Worm (Caenorhabditis elegans): ENCODE data around the gene F17C11.6.

- TF ChIP-seq B0310.2 (tag; optimal IDR thresholded peaks at IDR 0.05) (no peak), ama-1 (optimal IDR thresholded peaks at IDR 0.05) (no peak), flt-1 (GFP tag; IDR thresholded peaks at IDR 0.05) (no peak), ceh-13 (GFP tag; optimal IDR thresholded peaks at IDR 0.05) (no peak)
Measured at ce11 chrV:10932411-10932810, 22.5 kb upstream of the F17C11.6 start, which contains the start of gene F58B4.5.

Data from whole organism, early embryonic.